Worm (Caenorhabditis elegans) whole organism, L4 larva: ENCODE results near the gene F58D2.2.
A peak's percentile ranks its signal among the peaks of the same experiment; 100 is the strongest.

Experiments
- F37D6.2 ChIP-seq: sonication (generic microtip); optimal IDR thresholded peaks from 2 replicates; lab custom pipeline; 2016; ENCODE audit warnings: mild to moderate bottlenecking, missing genetic modification characterization, missing compliant biosample characterization
- R02D3.7 ChIP-seq: fragments of 150-350 bp; sonication (generic microtip); optimal IDR thresholded peaks from 3 replicates; lab custom pipeline; 2014; ENCODE audit warnings: missing biosample characterization, missing genetic modification characterization
- T20F7.1 ChIP-seq: fragments of 200-800 bp; sonication (Bioruptor generic); optimal IDR thresholded peaks from 2 replicates; lab custom pipeline; 2018; ENCODE audit warnings: mild to moderate bottlenecking, missing genetic modification characterization, missing compliant biosample characterization
- T26A8.4 ChIP-seq: fragments of 200-800 bp; sonication (Bioruptor generic); IDR thresholded peaks from 2 replicates; pipeline ENCODE4 v1.3.6; 2022; ENCODE audit warnings: missing genetic modification characterization, missing compliant biosample characterization
- Y105C5A.15 ChIP-seq: fragments of 200-800 bp; sonication (Bioruptor generic); IDR thresholded peaks from 2 replicates; pipeline ENCODE4 v1.3.6; 2022; ENCODE audit warnings: missing genetic modification characterization, missing compliant biosample characterization
- Y48G9A.11 ChIP-seq: fragments of 200-800 bp; sonication (Bioruptor generic); IDR thresholded peaks from 2 replicates; pipeline ENCODE4 v1.3.6; 2022; ENCODE audit warnings: missing genetic modification reagents, missing genetic modification characterization, missing compliant biosample characterization
- ceh-20 ChIP-seq: fragments of 200-800 bp; sonication (Bioruptor generic); IDR thresholded peaks from 2 replicates; pipeline ENCODE4 v1.3.6; 2022; ENCODE audit warnings: missing genetic modification reagents, missing genetic modification characterization, missing compliant biosample characterization
- ceh-44 ChIP-seq: fragments of 200-800 bp; sonication (Bioruptor generic); IDR thresholded peaks from 2 replicates; pipeline ENCODE4 v1.3.6; 2022; ENCODE audit warnings: missing genetic modification reagents, missing genetic modification characterization, missing compliant biosample characterization
- ceh-82 ChIP-seq: sonication (generic microtip); optimal IDR thresholded peaks from 2 replicates; lab custom pipeline; 2017; ENCODE audit warnings: missing biosample characterization, missing genetic modification characterization
- cey-2 ChIP-seq: sonication (generic microtip); optimal IDR thresholded peaks from 3 replicates; lab custom pipeline; 2017; ENCODE audit warnings: missing genetic modification characterization, mild to moderate bottlenecking, missing compliant biosample characterization, antibody characterized with exemption, borderline replicate concordance; ENCODE audit not compliant: insufficient read depth
- daf-16 ChIP-seq, 3 experiments: sonication (generic microtip); optimal IDR thresholded peaks; 2 replicates each; lab custom pipeline; 2016 to 2017; ENCODE audit warnings: missing genetic modification characterization in 3 of 3, missing genetic modification reagents in 3 of 3, mild to moderate bottlenecking in 2 of 3, missing compliant biosample characterization in 2 of 3, missing biosample characterization in 1 of 3, moderate library complexity in 1 of 3
- duxl-1 ChIP-seq: sonication (generic microtip); optimal IDR thresholded peaks from 2 replicates; lab custom pipeline; 2016; ENCODE audit warnings: mild to moderate bottlenecking, missing genetic modification characterization, moderate library complexity, missing compliant biosample characterization; ENCODE audit not compliant: poor library complexity
- dve-1 ChIP-seq: sonication (generic microtip); optimal IDR thresholded peaks from 2 replicates; lab custom pipeline; 2017; ENCODE audit warnings: antibody characterized with exemption, mild to moderate bottlenecking, missing genetic modification characterization, missing compliant biosample characterization; ENCODE audit not compliant: insufficient read depth
- egl-27 ChIP-seq: sonication (generic microtip); optimal IDR thresholded peaks from 3 replicates; lab custom pipeline; 2017; ENCODE audit warnings: missing biosample characterization, missing genetic modification reagents, missing genetic modification characterization
- fos-1 ChIP-seq: fragments of 150-350 bp; optimal IDR thresholded peaks from 2 replicates; lab custom pipeline; 2014; ENCODE audit warnings: missing biosample characterization, missing genetic modification characterization
- gei-8 ChIP-seq: fragments of 200-800 bp; sonication (Bioruptor generic); optimal IDR thresholded peaks from 2 replicates; lab custom pipeline; 2018; ENCODE audit warnings: mild to moderate bottlenecking, missing genetic modification characterization, missing compliant biosample characterization
- lin-13 ChIP-seq: fragments of 150-350 bp; optimal IDR thresholded peaks from 2 replicates; lab custom pipeline; 2014; ENCODE audit warnings: missing biosample characterization, missing genetic modification reagents, missing genetic modification characterization
- lin-15B ChIP-seq: fragments of 150-350 bp; sonication (generic microtip); optimal IDR thresholded peaks from 3 replicates; lab custom pipeline; 2014; ENCODE audit warnings: missing biosample characterization, missing genetic modification characterization
- lin-38 ChIP-seq: fragments of 200-800 bp; sonication (Bioruptor generic); IDR thresholded peaks from 2 replicates; pipeline ENCODE4 v1.3.6; 2022; ENCODE audit warnings: missing genetic modification reagents, missing genetic modification characterization, missing compliant biosample characterization
- madf-5 ChIP-seq, 2 experiments: fragments of 200-800 bp; sonication (Bioruptor generic); IDR thresholded peaks; 2 replicates each; pipeline ENCODE4 v1.3.6; 2022; ENCODE audit warnings: missing compliant biosample characterization in 2 of 2, missing genetic modification characterization in 2 of 2
- mdl-1 ChIP-seq, 2 experiments: fragments of 150-350 bp in 1 of 2; sonication (generic microtip) in 1 of 2; optimal IDR thresholded peaks; 2 replicates each; lab custom pipeline; 2014 to 2017; ENCODE audit warnings: missing biosample characterization in 2 of 2, missing genetic modification characterization in 2 of 2
- mdt-29 ChIP-seq: fragments of 200-800 bp; sonication (Bioruptor generic); IDR thresholded peaks from 2 replicates; pipeline ENCODE4 v1.3.6; 2022; ENCODE audit warnings: missing genetic modification reagents, missing genetic modification characterization, missing compliant biosample characterization
- mxl-2 ChIP-seq: fragments of 200-800 bp; sonication (Bioruptor generic); conservative IDR thresholded peaks from 2 replicates; pipeline ENCODE4 v1.3.6; 2022; ENCODE audit warnings: missing genetic modification reagents, missing genetic modification characterization, missing compliant biosample characterization
- nhr-111 ChIP-seq: fragments of 200-800 bp; sonication (Bioruptor generic); optimal IDR thresholded peaks from 2 replicates; lab custom pipeline; 2018; ENCODE audit warnings: mild to moderate bottlenecking, missing genetic modification characterization, missing compliant biosample characterization
- nhr-41 ChIP-seq: fragments of 200-800 bp; sonication (Bioruptor generic); IDR thresholded peaks from 2 replicates; pipeline ENCODE4 v1.3.6; 2022; ENCODE audit warnings: missing genetic modification reagents, missing genetic modification characterization, missing compliant biosample characterization
- nhr-6 ChIP-seq: fragments of 150-350 bp; optimal IDR thresholded peaks from 2 replicates; lab custom pipeline; 2014; ENCODE audit warnings: missing biosample characterization, missing genetic modification characterization
- nhr-76 ChIP-seq: fragments of 150-350 bp; optimal IDR thresholded peaks from 2 replicates; lab custom pipeline; 2014; ENCODE audit warnings: missing biosample characterization, missing genetic modification characterization
- php-3 ChIP-seq: fragments of 200-800 bp; sonication (Bioruptor generic); IDR thresholded peaks from 2 replicates; pipeline ENCODE4 v1.3.6; 2022; ENCODE audit warnings: missing genetic modification reagents, missing genetic modification characterization, missing compliant biosample characterization
- saeg-2 ChIP-seq: fragments of 200-800 bp; sonication (Bioruptor generic); IDR thresholded peaks from 2 replicates; pipeline ENCODE4 v1.3.6; 2022; ENCODE audit warnings: missing genetic modification reagents, missing genetic modification characterization, missing compliant biosample characterization
- sdz-12 ChIP-seq: fragments of 200-800 bp; sonication (Bioruptor generic); optimal IDR thresholded peaks from 2 replicates; lab custom pipeline; 2018; ENCODE audit warnings: mild to moderate bottlenecking, missing genetic modification characterization, missing compliant biosample characterization
- skn-1 ChIP-seq: fragments of 150-350 bp; optimal IDR thresholded peaks from 2 replicates; lab custom pipeline; 2014; ENCODE audit warnings: missing biosample characterization, missing genetic modification characterization
- snpc-1.2 ChIP-seq: fragments of 200-800 bp; sonication (Bioruptor generic); IDR thresholded peaks from 2 replicates; pipeline ENCODE4 v1.3.6; 2022; ENCODE audit warnings: missing genetic modification reagents, missing genetic modification characterization, missing compliant biosample characterization
- spr-1 ChIP-seq: sonication (generic microtip); optimal IDR thresholded peaks from 2 replicates; lab custom pipeline; 2016; ENCODE audit warnings: mild to moderate bottlenecking, missing genetic modification characterization, missing compliant biosample characterization
- spr-3 ChIP-seq: fragments of 200-800 bp; sonication (Bioruptor generic); optimal IDR thresholded peaks from 2 replicates; lab custom pipeline; 2018; ENCODE audit warnings: mild to moderate bottlenecking, missing genetic modification characterization, missing compliant biosample characterization
- unc-39 ChIP-seq: sonication (generic microtip); optimal IDR thresholded peaks from 2 replicates; lab custom pipeline; 2017; ENCODE audit warnings: missing biosample characterization, missing genetic modification characterization
- unc-62 ChIP-seq, 3 experiments: fragments of 150-350 bp in 1 of 3; sonication (generic microtip); optimal IDR thresholded peaks in 2 of 3; peaks in 1 of 3; 1 replicate in 1 of 3; 2 replicates in 2 of 3; lab custom pipeline; 2014 to 2017; ENCODE audit warnings: missing biosample characterization in 3 of 3, missing genetic modification characterization in 3 of 3, missing genetic modification reagents in 3 of 3, missing genotype in 1 of 3
- zag-1 ChIP-seq: fragments of 150-350 bp; optimal IDR thresholded peaks from 2 replicates; lab custom pipeline; 2014; ENCODE audit warnings: missing biosample characterization, missing genetic modification characterization
- zip-11 ChIP-seq: fragments of 200-800 bp; sonication (Bioruptor generic); IDR thresholded peaks from 2 replicates; pipeline ENCODE4 v1.3.6; 2022; ENCODE audit warnings: missing genetic modification characterization, missing compliant biosample characterization
- ztf-11 ChIP-seq: fragments of 150-350 bp; optimal IDR thresholded peaks from 2 replicates; lab custom pipeline; 2014; ENCODE audit warnings: missing biosample characterization, missing genetic modification characterization
- ztf-7 ChIP-seq: fragments of 150-350 bp; optimal IDR thresholded peaks from 2 replicates; lab custom pipeline; 2014; ENCODE audit warnings: missing biosample characterization, missing genetic modification characterization

F58D2.2 gene

DNA sequence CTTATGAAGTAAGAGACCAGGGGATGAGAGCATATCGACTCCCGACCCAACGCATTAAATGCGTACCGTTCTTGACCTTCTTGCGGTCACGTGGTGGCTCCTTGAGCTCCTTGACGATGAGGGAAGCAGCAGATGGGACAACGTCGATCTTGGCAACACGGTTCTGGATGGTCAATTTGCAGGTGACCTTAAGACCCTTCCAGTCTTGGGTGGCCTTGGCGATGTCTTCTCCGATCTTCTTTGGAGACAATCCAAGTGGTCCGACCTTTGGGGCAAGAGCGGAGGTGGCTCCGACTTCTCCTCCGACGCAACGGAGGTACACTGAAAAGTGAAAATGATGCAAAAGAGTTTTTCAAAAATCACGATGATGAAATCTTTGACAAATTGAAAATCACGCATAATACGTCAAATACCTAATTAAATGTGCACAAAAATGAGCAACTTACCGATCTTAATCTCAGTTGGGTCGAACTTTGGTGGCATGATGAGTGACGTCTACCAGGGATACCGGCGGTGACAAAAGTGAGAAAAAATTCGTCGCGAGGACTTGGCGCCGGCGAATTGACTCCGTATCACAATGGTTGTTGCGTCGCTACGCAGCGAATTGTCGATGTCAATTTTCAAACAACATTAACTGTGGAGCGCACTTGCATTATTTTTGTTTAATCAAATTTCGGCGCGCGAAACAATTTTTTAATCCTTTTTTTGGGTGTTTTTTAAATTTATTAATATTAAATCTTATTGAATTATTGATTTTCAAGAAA is 50.7 kb downstream of the F58D2.2 start, which contains the start of gene rpl-12 (continued):
- TF ChIP-seq mdt-29 (peak; percentile 88), lin-38 (GFP tag; lab: Robert Waterston, UW) (peak; percentile 100), mxl-2 (peak; percentile 88), mdl-1 (tag; optimal IDR thresholded peaks at IDR 0.05; lab: Kevin White, UChicago) (peak in 1 of 2 experiments; percentile 89), ceh-44 (GFP tag; lab: Robert Waterston, UW) (peak; percentile 81; the same call in 1 of the 2 replicates), unc-39 (tag; lab: Kevin White, UChicago) (no peak), daf-16 (GFP tag; optimal IDR thresholded peaks at IDR 0.05; lab: Kevin White, UChicago) (peak; percentile 87 to 96), daf-16 (tag; optimal IDR thresholded peaks at IDR 0.05; lab: Kevin White, UChicago) (peak; percentile 97), lin-15B (tag; lab: Kevin White, UChicago) (peak; percentile 97), zag-1 (tag; lab: Kevin White, UChicago) (peak; percentile 58), egl-27 (tag; lab: Kevin White, UChicago) (no peak), dve-1 (peak; percentile 100), sdz-12 (GFP tag; lab: Kevin White, UChicago) (peak; percentile 46), Y105C5A.15 (GFP tag; lab: Robert Waterston, UW) (no peak), lin-13 (GFP tag; lab: Kevin White, UChicago) (peak; percentile 97), duxl-1 (tag; lab: Kevin White, UChicago) (peak; percentile 93), R02D3.7 (no peak), php-3 (peak; percentile 93), T20F7.1 (GFP tag; lab: Kevin White, UChicago) (peak; percentile 96), saeg-2 (GFP tag; lab: Robert Waterston, UW) (peak; percentile 94), snpc-1.2 (GFP tag; lab: Robert Waterston, UW) (peak; percentile 74), spr-3 (GFP tag; lab: Kevin White, UChicago) (peak; percentile 97), nhr-6 (tag; lab: Kevin White, UChicago) (peak; percentile 99), unc-62 (GFP tag; optimal IDR thresholded peaks at IDR 0.05 in 1 of 2; lab: Kevin White, UChicago) (peak; percentile 18 to 100), unc-62 (tag; optimal IDR thresholded peaks at IDR 0.05; lab: Kevin White, UChicago) (no peak), cey-2 (tag; lab: Kevin White, UChicago) (peak; percentile 53), ztf-7 (tag; lab: Kevin White, UChicago) (peak; percentile 97), ceh-82 (tag; lab: Kevin White, UChicago) (peak; percentile 22), F37D6.2 (tag; lab: Kevin White, UChicago) (peak; percentile 96), gei-8 (GFP tag; lab: Kevin White, UChicago) (peak; percentile 23), zip-11 (no peak), nhr-111 (GFP tag; lab: Kevin White, UChicago) (no peak), nhr-41 (GFP tag; lab: Robert Waterston, UW) (peak; percentile 71), nhr-76 (tag; lab: Kevin White, UChicago) (peak; percentile 59), ztf-11 (tag; lab: Kevin White, UChicago) (no peak), madf-5 (GFP tag; IDR thresholded peaks at IDR 0.05; lab: Robert Waterston, UW) (peak; percentile 54 to 83; a peak in 3 of 4 replicates), spr-1 (tag; lab: Kevin White, UChicago) (peak; percentile 97), Y48G9A.11 (GFP tag; lab: Robert Waterston, UW) (peak; percentile 87), T26A8.4 (GFP tag; lab: Robert Waterston, UW) (peak; percentile 98)

DNA sequence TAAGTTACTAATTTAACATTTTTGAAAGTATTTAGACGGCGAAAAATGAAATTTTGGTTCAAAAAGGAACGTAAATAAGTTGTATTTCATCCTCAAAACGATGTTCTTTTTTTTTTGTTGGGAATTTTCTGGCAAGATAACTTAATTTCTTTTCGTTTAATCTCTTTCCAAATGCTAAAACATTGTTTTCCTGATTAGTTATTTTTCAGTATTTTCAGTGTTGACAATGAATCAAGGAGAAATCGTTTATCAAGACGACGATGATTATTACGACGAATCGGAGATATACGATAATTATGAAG is 51.2 kb downstream of the F58D2.2 start, which contains the start of gene lin-54:
Gene lin-54, plus strand, starts transcription at position 203 of the 302 bp plus-strand sequence.
- no peak for TF ChIP-seq Y105C5A.15 (GFP tag; lab: Robert Waterston, UW)
- TF ChIP-seq saeg-2 (GFP tag; lab: Robert Waterston, UW): no peak
- no peak for TF ChIP-seq fos-1 (tag; lab: Kevin White, UChicago)
- TF ChIP-seq ceh-20 (GFP tag; lab: Robert Waterston, UW): no peak
- TF ChIP-seq R02D3.7: no peak
- no peak for TF ChIP-seq nhr-76 (tag; lab: Kevin White, UChicago)
- TF ChIP-seq skn-1 (tag; lab: Kevin White, UChicago): no peak
